Worm (Caenorhabditis elegans): Measurements from ENCODE around the gene F07B10.7.
A peak's percentile ranks its signal among the peaks of the same experiment; 100 is the strongest.

The F07B10.7 gene

ce11 chrV:11220415-11220814 is 40.1 kb downstream of the F07B10.7 start:
- TF ChIP-seq aly-1 (tag; optimal IDR thresholded peaks at IDR 0.05) = no peak
- no peak for TF ChIP-seq ama-1 (optimal IDR thresholded peaks at IDR 0.05)
- no peak for TF ChIP-seq ceh-13 (GFP tag; optimal IDR thresholded peaks at IDR 0.05)
- TF ChIP-seq hmbx-1 (tag; optimal IDR thresholded peaks at IDR 0.05) = no peak
- no peak for TF ChIP-seq pes-1 (GFP tag; IDR thresholded peaks at IDR 0.05)
- TF ChIP-seq flt-1 (GFP tag; IDR thresholded peaks at IDR 0.05) = no peak
- no peak for TF ChIP-seq B0310.2 (tag; optimal IDR thresholded peaks at IDR 0.05)
- TF ChIP-seq hnd-1 (tag; optimal IDR thresholded peaks at IDR 0.05) = no peak
- TF ChIP-seq F13C5.2 (tag; optimal IDR thresholded peaks at IDR 0.05) = no peak
- TF ChIP-seq ceh-36 (tag; optimal IDR thresholded peaks at IDR 0.05) = no peak
- TF ChIP-seq ets-7 (tag; optimal IDR thresholded peaks at IDR 0.05) = no peak
- no peak for TF ChIP-seq hmg-4 (GFP tag; optimal IDR thresholded peaks at IDR 0.05)
- no peak for TF ChIP-seq scrt-1 (GFP tag; IDR thresholded peaks at IDR 0.05)
- TF ChIP-seq sea-1 (GFP tag; conservative IDR thresholded peaks at IDR 0.05) = no peak

DNA sequence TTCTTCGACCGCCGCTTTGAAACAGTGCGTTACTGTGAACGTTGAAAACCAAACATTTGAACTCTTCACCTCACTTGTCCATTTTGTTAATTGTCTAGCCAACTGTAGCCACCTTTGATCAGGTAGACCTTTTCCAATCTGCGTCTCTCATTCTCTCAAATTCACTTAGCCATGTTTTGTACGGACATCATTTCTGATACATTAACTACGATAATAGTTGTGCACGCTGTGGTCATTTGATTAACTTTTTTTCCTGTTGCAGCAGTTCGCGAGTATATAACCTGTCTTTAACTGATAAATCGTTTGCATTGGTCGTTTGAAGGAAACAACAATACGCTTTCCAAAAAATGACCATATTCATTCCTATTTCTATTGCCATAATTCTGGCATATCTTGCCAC is 43.1 kb downstream of the F07B10.7 start, which contains the start of gene cyp-29A2:
cyp-29A2 (plus strand) TSS at position 190 of the 400 bp plus-strand sequence.
- TF ChIP-seq ets-7 (tag; optimal IDR thresholded peaks at IDR 0.05) (no peak), tbx-11 (GFP tag; IDR thresholded peaks at IDR 0.05) (no peak), tbx-37 (GFP tag; conservative IDR thresholded peaks at IDR 0.05) (no peak), sea-1 (GFP tag; conservative IDR thresholded peaks at IDR 0.05) (no peak), hmbx-1 (tag; optimal IDR thresholded peaks at IDR 0.05) (no peak), aly-1 (tag; optimal IDR thresholded peaks at IDR 0.05) (no peak), tra-4 (tag; optimal IDR thresholded peaks at IDR 0.05) (no peak), flt-1 (GFP tag; IDR thresholded peaks at IDR 0.05) (no peak), F13C5.2 (tag; optimal IDR thresholded peaks at IDR 0.05) (no peak), ama-1 (optimal IDR thresholded peaks at IDR 0.05) (no peak), hnd-1 (tag; optimal IDR thresholded peaks at IDR 0.05) (no peak), B0310.2 (tag; optimal IDR thresholded peaks at IDR 0.05) (no peak), pes-1 (GFP tag; IDR thresholded peaks at IDR 0.05) (no peak), ceh-13 (GFP tag; optimal IDR thresholded peaks at IDR 0.05) (no peak), hmg-4 (GFP tag; optimal IDR thresholded peaks at IDR 0.05) (no peak), scrt-1 (GFP tag; IDR thresholded peaks at IDR 0.05) (no peak), ceh-36 (tag; optimal IDR thresholded peaks at IDR 0.05) (no peak)

- TF ChIP-seq ama-1 (optimal IDR thresholded peaks at IDR 0.05) = no peak
- no peak for TF ChIP-seq tra-4 (tag; optimal IDR thresholded peaks at IDR 0.05)
- no peak for TF ChIP-seq hmbx-1 (tag; optimal IDR thresholded peaks at IDR 0.05)
- no peak for TF ChIP-seq tbx-11 (GFP tag; IDR thresholded peaks at IDR 0.05)
- no peak for TF ChIP-seq flt-1 (GFP tag; IDR thresholded peaks at IDR 0.05)
- TF ChIP-seq scrt-1 (GFP tag; IDR thresholded peaks at IDR 0.05) = no peak
- TF ChIP-seq sea-1 (GFP tag; conservative IDR thresholded peaks at IDR 0.05) = no peak
- no peak for TF ChIP-seq B0310.2 (tag; optimal IDR thresholded peaks at IDR 0.05)
These were observed 44.4 kb downstream of the F07B10.7 start for ce11 chrV:11216137-11216536.

ce11 chrV:11214569-11214968 is 46.0 kb downstream of the F07B10.7 start:
- no peak for TF ChIP-seq tbx-11 (GFP tag; IDR thresholded peaks at IDR 0.05)

- TF ChIP-seq tra-4 (tag; optimal IDR thresholded peaks at IDR 0.05) (no peak), ceh-36 (tag; optimal IDR thresholded peaks at IDR 0.05) (peak; percentile 19)
These were observed 49.2 kb downstream of the F07B10.7 start for ce11 chrV:11211323-11211722.

ce11 chrV:11209452-11210188 is 50.9 kb downstream of the F07B10.7 start:
- TF ChIP-seq hmg-4 (GFP tag; optimal IDR thresholded peaks at IDR 0.05) (no peak), pes-1 (GFP tag; IDR thresholded peaks at IDR 0.05) (no peak), scrt-1 (GFP tag; IDR thresholded peaks at IDR 0.05) (no peak), ceh-36 (tag; optimal IDR thresholded peaks at IDR 0.05) (no peak), aly-1 (tag; optimal IDR thresholded peaks at IDR 0.05) (no peak), tbx-37 (GFP tag; conservative IDR thresholded peaks at IDR 0.05) (no peak), tbx-11 (GFP tag; IDR thresholded peaks at IDR 0.05) (no peak), sea-1 (GFP tag; conservative IDR thresholded peaks at IDR 0.05) (no peak), flt-1 (GFP tag; IDR thresholded peaks at IDR 0.05) (no peak), ama-1 (optimal IDR thresholded peaks at IDR 0.05) (no peak), F13C5.2 (tag; optimal IDR thresholded peaks at IDR 0.05) (no peak), hmbx-1 (tag; optimal IDR thresholded peaks at IDR 0.05) (no peak), hnd-1 (tag; optimal IDR thresholded peaks at IDR 0.05) (no peak), B0310.2 (tag; optimal IDR thresholded peaks at IDR 0.05) (no peak), tra-4 (tag; optimal IDR thresholded peaks at IDR 0.05) (no peak), ets-7 (tag; optimal IDR thresholded peaks at IDR 0.05) (no peak)
